Worm (Caenorhabditis elegans) whole organism, L1 larva: ENCODE data around the gene epg-6.

Experiments used
- C04F5.9 ChIP-seq: sonication (generic microtip); optimal IDR thresholded peaks from 2 replicates; lab custom pipeline; 2016; ENCODE audit warnings: missing genetic modification characterization, missing compliant biosample characterization
- C16A3.4 ChIP-seq: fragments of 150-350 bp; optimal IDR thresholded peaks from 2 replicates; lab custom pipeline; 2014; ENCODE audit warnings: missing biosample characterization, missing genetic modification characterization
- Y116A8C.19 ChIP-seq: sonication (generic microtip); optimal IDR thresholded peaks from 2 replicates; lab custom pipeline; 2016; ENCODE audit warnings: missing compliant biosample characterization, missing genetic modification characterization, borderline replicate concordance
- aha-1 ChIP-seq: fragments of 150-350 bp; optimal IDR thresholded peaks from 2 replicates; lab custom pipeline; 2014; ENCODE audit warnings: missing biosample characterization, missing genetic modification characterization
- aly-2 ChIP-seq: fragments of 150-350 bp; optimal IDR thresholded peaks from 2 replicates; lab custom pipeline; 2014; ENCODE audit warnings: missing biosample characterization, missing genetic modification characterization
- ceh-63 ChIP-seq: fragments of 200-800 bp; sonication (Bioruptor generic); optimal IDR thresholded peaks from 2 replicates; lab custom pipeline; 2018; ENCODE audit warnings: mild to moderate bottlenecking, missing genetic modification characterization, missing compliant biosample characterization
- ceh-8 ChIP-seq: fragments of 200-800 bp; sonication (Bioruptor generic); optimal IDR thresholded peaks from 2 replicates; lab custom pipeline; 2018; ENCODE audit warnings: mild to moderate bottlenecking, missing genetic modification characterization, moderate library complexity, missing compliant biosample characterization
- ceh-82 ChIP-seq, 3 experiments: fragments of 150-350 bp in 1 of 3; sonication (generic microtip) in 2 of 3; optimal IDR thresholded peaks; 2 replicates each; lab custom pipeline; 2014 to 2017; ENCODE audit warnings: missing biosample characterization in 3 of 3, missing genetic modification characterization in 3 of 3
- ceh-88 ChIP-seq: fragments of 200-800 bp; sonication (Bioruptor generic); IDR thresholded peaks from 2 replicates; pipeline ENCODE4 v1.3.6; 2022; ENCODE audit warnings: missing genetic modification characterization, missing compliant biosample characterization
- ceh-90 ChIP-seq: sonication (generic microtip); optimal IDR thresholded peaks from 2 replicates; lab custom pipeline; 2016; ENCODE audit warnings: missing genetic modification characterization, missing compliant biosample characterization
- dsc-1 ChIP-seq: sonication (generic microtip); optimal IDR thresholded peaks from 2 replicates; lab custom pipeline; 2016; ENCODE audit warnings: mild to moderate bottlenecking, missing genetic modification characterization, missing compliant biosample characterization
- efl-1 ChIP-seq, 4 experiments: fragments of 150-350 bp; optimal IDR thresholded peaks in 3 of 4; peaks in 1 of 4; 1 replicate in 1 of 4; 2 replicates in 3 of 4; lab custom pipeline; 2014; ENCODE audit warnings: missing biosample characterization in 2 of 4, missing genetic modification characterization in 2 of 4, missing genetic modification reagents in 2 of 4
- efl-3 ChIP-seq: fragments of 200-800 bp; sonication (Bioruptor generic); optimal IDR thresholded peaks from 2 replicates; lab custom pipeline; 2018; ENCODE audit warnings: mild to moderate bottlenecking, missing genetic modification characterization, missing compliant biosample characterization
- egl-27 ChIP-seq, 2 experiments: fragments of 150-350 bp in 1 of 2; sonication (generic microtip); optimal IDR thresholded peaks; 3 replicates each; lab custom pipeline; 2017 to 2018; ENCODE audit warnings: missing biosample characterization in 2 of 2, missing genetic modification characterization in 2 of 2, missing genetic modification reagents in 2 of 2
- fkh-10 ChIP-seq: sonication (generic microtip); optimal IDR thresholded peaks from 2 replicates; lab custom pipeline; 2017; ENCODE audit warnings: missing biosample characterization, missing genetic modification reagents, missing genetic modification characterization
- fkh-4 ChIP-seq: sonication (generic microtip); optimal IDR thresholded peaks from 2 replicates; lab custom pipeline; 2016; ENCODE audit warnings: missing compliant biosample characterization, missing genetic modification characterization, borderline replicate concordance
- fkh-8 ChIP-seq: sonication (generic microtip); optimal IDR thresholded peaks from 2 replicates; lab custom pipeline; 2016; ENCODE audit warnings: mild to moderate bottlenecking, missing genetic modification characterization, missing compliant biosample characterization
- fos-1 ChIP-seq: fragments of 150-350 bp; optimal IDR thresholded peaks from 2 replicates; lab custom pipeline; 2014; ENCODE audit warnings: missing biosample characterization, missing genetic modification characterization
- grh-1 ChIP-seq: fragments of 200-800 bp; sonication (Bioruptor generic); IDR thresholded peaks from 2 replicates; pipeline ENCODE4 v1.3.6; 2022; ENCODE audit warnings: missing genetic modification reagents, missing genetic modification characterization, missing compliant biosample characterization
- irx-1 ChIP-seq: sonication (generic microtip); optimal IDR thresholded peaks from 2 replicates; lab custom pipeline; 2016; ENCODE audit warnings: missing genetic modification characterization, missing compliant biosample characterization
- jun-1 ChIP-seq: fragments of 150-350 bp; optimal IDR thresholded peaks from 2 replicates; lab custom pipeline; 2014; ENCODE audit warnings: missing biosample characterization, missing genetic modification reagents, missing genetic modification characterization
- lin-14 ChIP-seq: fragments of 200-800 bp; sonication (Bioruptor generic); optimal IDR thresholded peaks from 2 replicates; lab custom pipeline; 2018; ENCODE audit warnings: mild to moderate bottlenecking, missing genetic modification characterization, moderate library complexity, missing compliant biosample characterization
- lin-35 ChIP-seq, 2 experiments: fragments of 150-350 bp; optimal IDR thresholded peaks; 2 replicates each; lab custom pipeline; 2014; ENCODE audit warnings: missing biosample characterization in 2 of 2, missing genetic modification characterization in 2 of 2, missing genetic modification reagents in 2 of 2
- mab-9 ChIP-seq: fragments of 200-800 bp; sonication (Bioruptor generic); IDR thresholded peaks from 2 replicates; pipeline ENCODE4 v1.3.6; 2022; ENCODE audit warnings: missing genetic modification reagents, missing genetic modification characterization, missing compliant biosample characterization
- mdl-1 ChIP-seq, 2 experiments: fragments of 150-350 bp; optimal IDR thresholded peaks; 2 replicates each; lab custom pipeline; 2014 to 2017; ENCODE audit warnings: missing biosample characterization in 2 of 2, missing genetic modification characterization in 2 of 2, inconsistent platforms in 1 of 2
- mef-2 ChIP-seq: fragments of 150-350 bp; optimal IDR thresholded peaks from 2 replicates; lab custom pipeline; 2014; ENCODE audit warnings: missing biosample characterization, missing genetic modification characterization
- mep-1 ChIP-seq: fragments of 150-350 bp; optimal IDR thresholded peaks from 2 replicates; lab custom pipeline; 2014; ENCODE audit warnings: missing biosample characterization, missing genetic modification characterization
- nhr-19 ChIP-seq: fragments of 200-800 bp; sonication (Bioruptor generic); conservative IDR thresholded peaks from 2 replicates; pipeline ENCODE4 v1.3.6; 2022; ENCODE audit warnings: missing genetic modification characterization, missing compliant biosample characterization
- nhr-20 ChIP-seq: sonication (generic microtip); optimal IDR thresholded peaks from 2 replicates; lab custom pipeline; 2016; ENCODE audit warnings: mild to moderate bottlenecking, missing genetic modification characterization, missing compliant biosample characterization
- nhr-47 ChIP-seq: sonication (generic microtip); optimal IDR thresholded peaks from 2 replicates; lab custom pipeline; 2016; ENCODE audit warnings: mild to moderate bottlenecking, missing genetic modification characterization, moderate library complexity, missing compliant biosample characterization
- nhr-71 ChIP-seq: sonication (generic microtip); optimal IDR thresholded peaks from 2 replicates; lab custom pipeline; 2016; ENCODE audit warnings: mild to moderate bottlenecking, missing genetic modification characterization, moderate library complexity, missing compliant biosample characterization
- nhr-77 ChIP-seq: fragments of 150-350 bp; optimal IDR thresholded peaks from 2 replicates; lab custom pipeline; 2014; ENCODE audit warnings: missing biosample characterization, missing genetic modification characterization
- nhr-84 ChIP-seq: sonication (generic microtip); optimal IDR thresholded peaks from 2 replicates; lab custom pipeline; 2017; ENCODE audit warnings: missing biosample characterization, missing genetic modification characterization
- nhr-85 ChIP-seq: sonication (generic microtip); peaks from one replicate; lab custom pipeline; 2016; ENCODE audit warnings: missing genetic modification characterization, inconsistent platforms, missing compliant biosample characterization
- nhr-90 ChIP-seq: sonication (generic microtip); optimal IDR thresholded peaks from 2 replicates; lab custom pipeline; 2016; ENCODE audit warnings: mild to moderate bottlenecking, missing genetic modification characterization, missing compliant biosample characterization; ENCODE audit not compliant: poor library complexity
- pag-3 ChIP-seq: sonication (generic microtip); optimal IDR thresholded peaks from 2 replicates; lab custom pipeline; 2017; ENCODE audit warnings: missing genetic modification characterization, mild to moderate bottlenecking, missing compliant biosample characterization, antibody characterized with exemption, borderline replicate concordance; ENCODE audit not compliant: insufficient read depth
- pax-3 ChIP-seq: fragments of 200-800 bp; sonication (Bioruptor generic); optimal IDR thresholded peaks from 2 replicates; lab custom pipeline; 2018; ENCODE audit warnings: mild to moderate bottlenecking, missing genetic modification characterization, moderate library complexity, missing compliant biosample characterization
- pqm-1 ChIP-seq: sonication (generic microtip); optimal IDR thresholded peaks from 3 replicates; lab custom pipeline; 2017; ENCODE audit warnings: missing biosample characterization, missing genetic modification characterization
- snpc-4 ChIP-seq: fragments of 150-350 bp; optimal IDR thresholded peaks from 2 replicates; lab custom pipeline; 2014; ENCODE audit warnings: missing biosample characterization, missing genetic modification characterization
- snu-23 ChIP-seq: sonication (generic microtip); optimal IDR thresholded peaks from 2 replicates; lab custom pipeline; 2016; ENCODE audit warnings: missing genetic modification characterization, missing compliant biosample characterization
- sox-4 ChIP-seq: sonication (generic microtip); optimal IDR thresholded peaks from 2 replicates; lab custom pipeline; 2016; ENCODE audit warnings: missing genetic modification characterization, missing compliant biosample characterization
- sptf-1 ChIP-seq: fragments of 150-350 bp; optimal IDR thresholded peaks from 2 replicates; lab custom pipeline; 2014; ENCODE audit warnings: missing biosample characterization, missing genetic modification characterization
- sup-37 ChIP-seq: fragments of 200-800 bp; sonication (Bioruptor generic); optimal IDR thresholded peaks from 2 replicates; lab custom pipeline; 2018; ENCODE audit warnings: mild to moderate bottlenecking, missing genetic modification characterization, missing compliant biosample characterization
- swsn-7 ChIP-seq: sonication (generic microtip); optimal IDR thresholded peaks from 2 replicates; lab custom pipeline; 2016; ENCODE audit warnings: missing genetic modification characterization, missing compliant biosample characterization
- tbx-2 ChIP-seq: sonication (generic microtip); optimal IDR thresholded peaks from 2 replicates; lab custom pipeline; 2016; ENCODE audit warnings: missing genetic modification characterization, missing compliant biosample characterization
- tlp-1 ChIP-seq: fragments of 150-350 bp; optimal IDR thresholded peaks from 2 replicates; lab custom pipeline; 2014; ENCODE audit warnings: missing biosample characterization, missing genetic modification characterization
- unc-130 ChIP-seq: fragments of 150-350 bp; optimal IDR thresholded peaks from 2 replicates; lab custom pipeline; 2017; ENCODE audit warnings: missing biosample characterization, missing genetic modification characterization, inconsistent platforms
- unc-30 ChIP-seq: sonication (generic microtip); optimal IDR thresholded peaks from 2 replicates; lab custom pipeline; 2017; ENCODE audit warnings: missing biosample characterization, missing genetic modification characterization
- vab-15 ChIP-seq: sonication (generic microtip); optimal IDR thresholded peaks from 2 replicates; lab custom pipeline; 2017; ENCODE audit warnings: missing genotype, mild to moderate bottlenecking, missing genetic modification characterization, missing compliant biosample characterization
- zag-1 ChIP-seq: fragments of 150-350 bp; optimal IDR thresholded peaks from 2 replicates; lab custom pipeline; 2014; ENCODE audit warnings: missing biosample characterization, missing genetic modification characterization
- zip-4 ChIP-seq: fragments of 200-800 bp; sonication (Bioruptor generic); optimal IDR thresholded peaks from 2 replicates; lab custom pipeline; 2018; ENCODE audit warnings: mild to moderate bottlenecking, missing genetic modification characterization, moderate library complexity, missing compliant biosample characterization
- ztf-11 ChIP-seq, 2 experiments: sonication (generic microtip); optimal IDR thresholded peaks; 2 replicates each; lab custom pipeline; 2016 to 2017; ENCODE audit warnings: missing genetic modification characterization in 2 of 2, missing biosample characterization in 1 of 2, missing compliant biosample characterization in 1 of 2

epg-6 gene

DNA sequence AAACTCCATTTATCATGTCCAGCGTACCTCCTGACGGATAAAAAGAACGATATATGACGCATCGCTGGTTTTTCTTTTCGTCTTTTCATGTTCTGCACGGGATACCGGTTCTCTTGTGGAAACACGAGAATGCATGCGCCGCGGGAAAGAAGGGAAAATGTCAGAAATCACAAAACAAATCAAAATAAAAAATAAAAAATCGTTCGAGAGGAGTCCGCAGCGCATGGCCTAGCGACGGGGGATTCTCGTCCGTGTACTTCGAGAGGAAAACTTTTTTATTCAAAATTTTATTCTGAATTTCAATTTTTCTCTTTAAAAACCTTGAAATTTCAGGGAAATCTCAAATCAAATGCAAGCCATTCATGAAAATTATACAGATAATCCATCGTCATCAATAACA is 21.2 kb upstream of the epg-6 start, which contains the start of the genes lron-10 and hpr-9 (continued):
- TF ChIP-seq irx-1 (tag; lab: Kevin White, UChicago), result peak; percentile 97
- TF ChIP-seq lin-14 (GFP tag; lab: Kevin White, UChicago), result peak; percentile 87
- TF ChIP-seq dsc-1, result peak; percentile 89
- peak; percentile 90 for TF ChIP-seq grh-1 (GFP tag; lab: Robert Waterston, UW)
- TF ChIP-seq unc-30 (tag; lab: Kevin White, UChicago), result no peak
- peak; percentile 46 for TF ChIP-seq nhr-77 (tag; lab: Kevin White, UChicago)
- no peak for TF ChIP-seq fkh-10 (GFP tag; lab: Kevin White, UChicago)
- peak; percentile 82 for TF ChIP-seq swsn-7 (tag; lab: Kevin White, UChicago)
- peak; percentile 32 for TF ChIP-seq snpc-4 (tag; lab: Kevin White, UChicago)
- TF ChIP-seq efl-1 (optimal IDR thresholded peaks at IDR 0.05; lab: Kevin White, UChicago), result peak; percentile 74 to 84
- TF ChIP-seq efl-1 (GFP tag; optimal IDR thresholded peaks at IDR 0.05 in 1 of 2; lab: Kevin White, UChicago), result peak; percentile 85 to 98
- peak; percentile 97 for TF ChIP-seq nhr-90 (tag; lab: Kevin White, UChicago)
- no peak for TF ChIP-seq zag-1 (tag; lab: Kevin White, UChicago)
- peak; percentile 28 for TF ChIP-seq jun-1 (tag; lab: Kevin White, UChicago)
- TF ChIP-seq fos-1 (tag; lab: Kevin White, UChicago), result peak; percentile 13
- TF ChIP-seq nhr-19 (GFP tag; lab: Robert Waterston, UW), result peak; percentile 87
- peak; percentile 50 for TF ChIP-seq vab-15
- peak; percentile 81 for TF ChIP-seq fkh-8
- TF ChIP-seq mab-9 (GFP tag; lab: Robert Waterston, UW), result peak; percentile 90
- no peak for TF ChIP-seq sptf-1 (tag; lab: Kevin White, UChicago)
- TF ChIP-seq snu-23, result peak; percentile 94
- TF ChIP-seq pag-3 (tag; lab: Kevin White, UChicago), result no peak
- peak; percentile 47 for TF ChIP-seq sup-37 (GFP tag; lab: Kevin White, UChicago)
- peak; percentile 77 for TF ChIP-seq efl-3 (GFP tag; lab: Kevin White, UChicago)
- TF ChIP-seq nhr-71 (tag; lab: Kevin White, UChicago), result peak; percentile 95
- TF ChIP-seq Y116A8C.19, result peak; percentile 87
- TF ChIP-seq mdl-1 (tag; optimal IDR thresholded peaks at IDR 0.05; lab: Kevin White, UChicago), result peak in 1 of 2 experiments; percentile 77
- TF ChIP-seq ceh-88 (GFP tag; lab: Robert Waterston, UW), result peak; percentile 61; the same call in 1 of the 2 replicates
- peak; percentile 98 for TF ChIP-seq nhr-85 (tag; lab: Kevin White, UChicago)
- TF ChIP-seq nhr-20 (tag; lab: Kevin White, UChicago), result peak; percentile 91
- peak; percentile 70 for TF ChIP-seq C16A3.4 (tag; lab: Kevin White, UChicago)
- peak; percentile 78 to 90 for TF ChIP-seq lin-35 (GFP tag; optimal IDR thresholded peaks at IDR 0.05; lab: Kevin White, UChicago)
- no peak for TF ChIP-seq tlp-1 (tag; lab: Kevin White, UChicago)
- peak; percentile 93 for TF ChIP-seq C04F5.9
- peak; percentile 50 for TF ChIP-seq mep-1 (tag; lab: Kevin White, UChicago)
- TF ChIP-seq sox-4 (tag; lab: Kevin White, UChicago), result peak; percentile 94
- peak; percentile 98 for TF ChIP-seq fkh-4 (tag; lab: Kevin White, UChicago)
- TF ChIP-seq mef-2 (tag; lab: Kevin White, UChicago), result no peak
- TF ChIP-seq aha-1, result no peak
- TF ChIP-seq ceh-63 (GFP tag; lab: Kevin White, UChicago), result no peak
- TF ChIP-seq ceh-82 (tag; optimal IDR thresholded peaks at IDR 0.05; lab: Kevin White, UChicago), result peak in 2 of 3 experiments; percentile 36 to 66
- TF ChIP-seq pax-3 (tag; lab: Kevin White, UChicago), result peak; percentile 93
- no peak for TF ChIP-seq pqm-1 (tag; lab: Kevin White, UChicago)
- peak; percentile 50 for TF ChIP-seq zip-4
- TF ChIP-seq tbx-2 (tag; lab: Kevin White, UChicago), result peak; percentile 93
- TF ChIP-seq nhr-47, result peak; percentile 94
- peak; percentile 52 for TF ChIP-seq unc-130 (tag; lab: Kevin White, UChicago)
- no peak for TF ChIP-seq nhr-84 (tag; lab: Kevin White, UChicago)
- no peak for TF ChIP-seq egl-27 (tag; optimal IDR thresholded peaks at IDR 0.05; lab: Kevin White, UChicago)
- TF ChIP-seq ceh-8 (GFP tag; lab: Kevin White, UChicago), result peak; percentile 74
- peak in 1 of 2 experiments; percentile 96 for TF ChIP-seq ztf-11 (tag; optimal IDR thresholded peaks at IDR 0.05; lab: Kevin White, UChicago)
- peak; percentile 49 for TF ChIP-seq aly-2 (tag; lab: Kevin White, UChicago)
- TF ChIP-seq ceh-90, result peak; percentile 93
